Worm (Caenorhabditis elegans) whole organism, L4 larva: ENCODE results near the gene txt-1.

Experiments used
- F26F4.8 ChIP-seq: fragments of 200-800 bp; sonication (Bioruptor generic); conservative IDR thresholded peaks from 2 replicates; pipeline ENCODE4 v1.3.6; 2022; ENCODE audit warnings: missing genetic modification characterization, missing compliant biosample characterization
- F49E8.2 ChIP-seq: sonication (generic microtip); optimal IDR thresholded peaks from 2 replicates; lab custom pipeline; 2016; ENCODE audit warnings: missing compliant biosample characterization, mild to moderate bottlenecking, missing genetic modification characterization, borderline replicate concordance
- R02D3.7 ChIP-seq: fragments of 150-350 bp; sonication (generic microtip); optimal IDR thresholded peaks from 3 replicates; lab custom pipeline; 2014; ENCODE audit warnings: missing biosample characterization, missing genetic modification characterization
- T20F7.1 ChIP-seq: fragments of 200-800 bp; sonication (Bioruptor generic); optimal IDR thresholded peaks from 2 replicates; lab custom pipeline; 2018; ENCODE audit warnings: mild to moderate bottlenecking, missing genetic modification characterization, missing compliant biosample characterization
- ZK546.5 ChIP-seq, 2 experiments: sonication (generic microtip); optimal IDR thresholded peaks; 2 replicates each; lab custom pipeline; 2017; ENCODE audit warnings: missing biosample characterization in 2 of 2, missing genetic modification characterization in 2 of 2
- aha-1 ChIP-seq: fragments of 150-350 bp; peaks from one replicate; lab custom pipeline; 2014; ENCODE audit warnings: missing biosample characterization, missing genetic modification characterization
- aly-2 ChIP-seq: sonication (generic microtip); optimal IDR thresholded peaks from 2 replicates; lab custom pipeline; 2018; ENCODE audit warnings: missing biosample characterization, missing genetic modification characterization
- arid-1 ChIP-seq: fragments of 200-800 bp; sonication (Bioruptor generic); conservative IDR thresholded peaks from 2 replicates; pipeline ENCODE4 v1.3.6; 2022; ENCODE audit warnings: missing genetic modification reagents, missing genetic modification characterization, missing compliant biosample characterization
- attf-4 ChIP-seq: sonication (generic microtip); optimal IDR thresholded peaks from 3 replicates; lab custom pipeline; 2017; ENCODE audit warnings: missing biosample characterization, missing genetic modification characterization
- ceh-20 ChIP-seq: fragments of 200-800 bp; sonication (Bioruptor generic); IDR thresholded peaks from 2 replicates; pipeline ENCODE4 v1.3.6; 2022; ENCODE audit warnings: missing genetic modification reagents, missing genetic modification characterization, missing compliant biosample characterization
- ceh-28 ChIP-seq: fragments of 150-350 bp; optimal IDR thresholded peaks from 2 replicates; lab custom pipeline; 2014; ENCODE audit warnings: missing biosample characterization, missing genetic modification reagents, missing genetic modification characterization
- cey-2 ChIP-seq: sonication (generic microtip); optimal IDR thresholded peaks from 3 replicates; lab custom pipeline; 2017; ENCODE audit warnings: missing genetic modification characterization, mild to moderate bottlenecking, missing compliant biosample characterization, antibody characterized with exemption, borderline replicate concordance; ENCODE audit not compliant: insufficient read depth
- dve-1 ChIP-seq: sonication (generic microtip); optimal IDR thresholded peaks from 2 replicates; lab custom pipeline; 2017; ENCODE audit warnings: antibody characterized with exemption, mild to moderate bottlenecking, missing genetic modification characterization, missing compliant biosample characterization; ENCODE audit not compliant: insufficient read depth
- egl-27 ChIP-seq: sonication (generic microtip); optimal IDR thresholded peaks from 3 replicates; lab custom pipeline; 2017; ENCODE audit warnings: missing biosample characterization, missing genetic modification reagents, missing genetic modification characterization
- fkh-10 ChIP-seq: fragments of 150-350 bp; optimal IDR thresholded peaks from 2 replicates; lab custom pipeline; 2014; ENCODE audit warnings: missing biosample characterization, missing genetic modification reagents, missing genetic modification characterization
- hif-1 ChIP-seq, 2 experiments: sonication (generic microtip); optimal IDR thresholded peaks; 2 replicates each; lab custom pipeline; 2016 to 2017; ENCODE audit warnings: missing compliant biosample characterization in 2 of 2, missing genetic modification characterization in 2 of 2, missing genetic modification reagents in 2 of 2, missing genotype in 2 of 2, mild to moderate bottlenecking in 1 of 2
- lim-7 ChIP-seq: fragments of 200-800 bp; sonication (Bioruptor generic); IDR thresholded peaks from 2 replicates; pipeline ENCODE4 v1.3.6; 2022; ENCODE audit warnings: missing genetic modification characterization, missing compliant biosample characterization
- lin-1 ChIP-seq: fragments of 200-800 bp; sonication (Bioruptor generic); IDR thresholded peaks from 2 replicates; pipeline ENCODE4 v1.3.6; 2022; ENCODE audit warnings: missing genetic modification reagents, missing genetic modification characterization, missing compliant biosample characterization
- lin-13 ChIP-seq: fragments of 150-350 bp; optimal IDR thresholded peaks from 2 replicates; lab custom pipeline; 2014; ENCODE audit warnings: missing biosample characterization, missing genetic modification reagents, missing genetic modification characterization
- madf-5 ChIP-seq, 2 experiments: fragments of 200-800 bp; sonication (Bioruptor generic); IDR thresholded peaks; 2 replicates each; pipeline ENCODE4 v1.3.6; 2022; ENCODE audit warnings: missing compliant biosample characterization in 2 of 2, missing genetic modification characterization in 2 of 2
- nhr-102 ChIP-seq: sonication (generic microtip); optimal IDR thresholded peaks from 2 replicates; lab custom pipeline; 2016; ENCODE audit warnings: mild to moderate bottlenecking, missing genetic modification characterization, moderate library complexity, missing compliant biosample characterization
- nhr-42 ChIP-seq: fragments of 200-800 bp; sonication (Bioruptor generic); IDR thresholded peaks from 2 replicates; pipeline ENCODE4 v1.3.6; 2022; ENCODE audit warnings: missing genetic modification characterization, missing compliant biosample characterization
- pha-4 ChIP-seq, 2 experiments: fragments of 150-350 bp in 1 of 2; fragments of 200-800 bp in 1 of 2; sonication (Bioruptor generic) in 1 of 2; IDR thresholded peaks in 1 of 2; optimal IDR thresholded peaks in 1 of 2; 2 replicates each; pipeline versions ENCODE4 v1.3.6 to Lab custom; 2014 to 2022; ENCODE audit warnings: missing genetic modification characterization in 2 of 2, missing genetic modification reagents in 2 of 2, missing biosample characterization in 1 of 2, missing compliant biosample characterization in 1 of 2
- php-3 ChIP-seq: fragments of 200-800 bp; sonication (Bioruptor generic); IDR thresholded peaks from 2 replicates; pipeline ENCODE4 v1.3.6; 2022; ENCODE audit warnings: missing genetic modification reagents, missing genetic modification characterization, missing compliant biosample characterization
- pqm-1 ChIP-seq: sonication (generic microtip); optimal IDR thresholded peaks from 2 replicates; lab custom pipeline; 2017; ENCODE audit warnings: missing biosample characterization, missing genetic modification characterization
- rbr-2 ChIP-seq: sonication (generic microtip); optimal IDR thresholded peaks from 2 replicates; lab custom pipeline; 2016; ENCODE audit warnings: missing genotype, missing genetic modification characterization, missing compliant biosample characterization
- skn-1 ChIP-seq: fragments of 150-350 bp; optimal IDR thresholded peaks from 2 replicates; lab custom pipeline; 2014; ENCODE audit warnings: missing biosample characterization, missing genetic modification characterization
- unc-62 ChIP-seq, 3 experiments: fragments of 150-350 bp in 1 of 3; sonication (generic microtip); optimal IDR thresholded peaks in 2 of 3; peaks in 1 of 3; 1 replicate in 1 of 3; 2 replicates in 2 of 3; lab custom pipeline; 2014 to 2017; ENCODE audit warnings: missing biosample characterization in 3 of 3, missing genetic modification characterization in 3 of 3, missing genetic modification reagents in 3 of 3, missing genotype in 1 of 3
- vab-7 ChIP-seq: fragments of 200-800 bp; sonication (Bioruptor generic); IDR thresholded peaks from 2 replicates; pipeline ENCODE4 v1.3.6; 2022; ENCODE audit warnings: missing genetic modification reagents, missing genetic modification characterization, missing compliant biosample characterization
- zag-1 ChIP-seq: fragments of 150-350 bp; optimal IDR thresholded peaks from 2 replicates; lab custom pipeline; 2014; ENCODE audit warnings: missing biosample characterization, missing genetic modification characterization
- zip-2 ChIP-seq: fragments of 150-350 bp; optimal IDR thresholded peaks from 2 replicates; lab custom pipeline; 2014; ENCODE audit warnings: missing biosample characterization, missing genetic modification characterization

txt-1 gene

ce11 chrII:129770-130169 is 23.8 kb downstream of the txt-1 start:
- TF ChIP-seq php-3 (GFP tag; lab: Robert Waterston, UW) (no peak), fkh-10 (GFP tag; lab: Kevin White, UChicago) (no peak), T20F7.1 (no peak), vab-7 (GFP tag; lab: Robert Waterston, UW) (no peak), aly-2 (no peak), egl-27 (tag; lab: Kevin White, UChicago) (no peak), cey-2 (tag; lab: Kevin White, UChicago) (no peak), ceh-20 (GFP tag; lab: Robert Waterston, UW) (no peak), rbr-2 (tag; lab: Kevin White, UChicago) (no peak), F49E8.2 (no peak), madf-5 (GFP tag; IDR thresholded peaks at IDR 0.05; lab: Robert Waterston, UW) (no peak), unc-62 (GFP tag; optimal IDR thresholded peaks at IDR 0.05 in 1 of 2; lab: Kevin White, UChicago) (no peak), unc-62 (tag; optimal IDR thresholded peaks at IDR 0.05; lab: Kevin White, UChicago) (no peak), ceh-28 (tag; lab: Kevin White, UChicago) (no peak)

DNA sequence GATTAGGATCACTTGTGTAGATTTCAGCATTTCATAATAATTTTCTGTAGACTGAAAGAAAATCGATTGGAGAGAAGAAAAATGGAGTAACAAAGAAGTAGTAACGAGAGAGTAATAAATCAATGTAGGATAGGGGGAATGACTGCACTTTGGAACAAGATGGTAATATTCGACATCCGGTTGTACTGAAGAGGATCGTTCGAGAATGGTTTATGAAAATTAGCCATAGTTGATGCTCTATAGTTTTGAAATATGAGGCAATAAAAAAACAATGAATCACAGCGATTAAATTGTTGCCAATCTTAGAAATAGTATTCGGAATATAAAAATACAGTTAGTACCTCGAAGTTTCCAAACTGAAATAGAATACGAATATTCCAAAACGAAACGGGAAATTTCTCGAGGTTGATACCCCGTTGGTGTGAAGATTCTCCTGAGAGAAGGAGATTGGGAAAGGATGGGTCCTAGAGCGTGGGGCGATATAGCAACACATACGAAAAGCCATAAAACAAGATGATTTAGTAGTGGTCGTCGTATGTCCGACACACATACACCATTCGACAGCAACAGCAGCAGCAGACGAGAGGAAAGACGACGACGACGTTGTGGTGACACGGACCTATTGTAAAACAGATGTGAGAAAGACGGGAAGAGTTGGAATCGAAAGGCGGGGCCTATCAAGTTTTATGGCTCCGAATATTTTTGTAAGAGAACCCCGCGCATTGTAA is 27.7 kb downstream of the txt-1 start, which contains the start of gene cwn-1:
cwn-1 (minus strand) TSS at position 51 of the 728 bp plus-strand sequence.
- TF ChIP-seq nhr-102 (no peak), pha-4 (GFP tag; IDR thresholded peaks at IDR 0.05; lab: Robert Waterston, UW) (no peak), pha-4 (tag; optimal IDR thresholded peaks at IDR 0.05; lab: Kevin White, UChicago) (no peak), arid-1 (GFP tag; lab: Robert Waterston, UW) (no peak), unc-62 (GFP tag; optimal IDR thresholded peaks at IDR 0.05 in 1 of 2; lab: Kevin White, UChicago) (no peak), unc-62 (tag; optimal IDR thresholded peaks at IDR 0.05; lab: Kevin White, UChicago) (no peak), lin-13 (no peak), skn-1 (tag; lab: Kevin White, UChicago) (no peak)

- TF ChIP-seq R02D3.7 (tag; lab: Kevin White, UChicago) (no peak), F49E8.2 (no peak), F26F4.8 (GFP tag; lab: Robert Waterston, UW) (no peak), lim-7 (GFP tag; lab: Robert Waterston, UW) (no peak)
Observed at ce11 chrII:135166-135565, 29.2 kb downstream of the txt-1 start, which contains the start of gene K10B4.1. K10B4.1 (plus strand) TSS chrII:135466.

- peak; percentile 29 for TF ChIP-seq aha-1 (tag; lab: Kevin White, UChicago)
- peak in 1 of 2 experiments; percentile 43 for TF ChIP-seq hif-1 (tag; optimal IDR thresholded peaks at IDR 0.05; lab: Kevin White, UChicago)
- no peak for TF ChIP-seq lin-1 (GFP tag; lab: Robert Waterston, UW)
- TF ChIP-seq pqm-1 (tag; lab: Kevin White, UChicago), result no peak
- TF ChIP-seq ZK546.5 (tag; optimal IDR thresholded peaks at IDR 0.05; lab: Kevin White, UChicago), result no peak
- TF ChIP-seq php-3 (GFP tag; lab: Robert Waterston, UW), result no peak
- no peak for TF ChIP-seq zip-2 (tag; lab: Kevin White, UChicago)
- no peak for TF ChIP-seq lin-13
Observed at ce11 chrII:146933-147332, 40.9 kb downstream of the txt-1 start, which contains the start of gene T25D3.4. T25D3.4 (plus strand) TSS chrII:147233.

DNA sequence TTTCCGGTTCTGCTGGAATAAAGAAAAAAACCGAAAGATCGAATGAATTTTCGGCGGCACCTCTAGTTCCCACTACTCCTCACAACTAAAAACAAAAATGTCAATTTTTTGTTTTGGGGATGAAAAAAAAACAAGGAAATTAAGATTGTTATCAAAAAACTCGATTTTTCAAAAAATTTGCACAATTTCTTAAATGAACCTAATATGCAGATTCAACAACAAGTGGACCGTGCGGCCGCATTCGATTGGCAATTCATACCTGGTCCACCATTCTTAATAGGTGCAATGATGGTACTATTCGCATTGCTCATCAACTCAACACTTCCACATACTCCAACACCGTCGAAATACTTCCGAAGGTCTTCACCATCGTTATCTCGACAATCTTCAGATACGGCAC is 45.5 kb downstream of the txt-1 start:
- TF ChIP-seq unc-62 (GFP tag; optimal IDR thresholded peaks at IDR 0.05 in 1 of 2; lab: Kevin White, UChicago) (peak in 1 of 2 experiments; percentile 95), unc-62 (tag; optimal IDR thresholded peaks at IDR 0.05; lab: Kevin White, UChicago) (no peak), attf-4 (tag; lab: Kevin White, UChicago) (no peak)

ce11 chrII:152283-152682 is 46.3 kb downstream of the txt-1 start, which contains the start of gene T25D3.3:
T25D3.3 (plus strand) TSS chrII:152583.
- TF ChIP-seq aha-1 (tag; lab: Kevin White, UChicago) (peak; percentile 12), zag-1 (tag; lab: Kevin White, UChicago) (no peak), F49E8.2 (no peak), nhr-42 (GFP tag; lab: Robert Waterston, UW) (no peak), dve-1 (tag; lab: Kevin White, UChicago) (no peak), lim-7 (GFP tag; lab: Robert Waterston, UW) (no peak)
